Worm (Caenorhabditis elegans) whole organism, L4 larva: Measurements from ENCODE around the gene gro-1.

Experiments used
- D1046.2 ChIP-seq: fragments of 200-800 bp; sonication (Bioruptor generic); IDR thresholded peaks from 2 replicates; pipeline ENCODE4 v1.3.6; 2022; ENCODE audit warnings: missing genetic modification characterization, missing compliant biosample characterization
- F10B5.3 ChIP-seq: sonication (generic microtip); optimal IDR thresholded peaks from 2 replicates; lab custom pipeline; 2016; ENCODE audit warnings: mild to moderate bottlenecking, missing genetic modification characterization, missing compliant biosample characterization
- F26F4.8 ChIP-seq: fragments of 200-800 bp; sonication (Bioruptor generic); conservative IDR thresholded peaks from 2 replicates; pipeline ENCODE4 v1.3.6; 2022; ENCODE audit warnings: missing genetic modification characterization, missing compliant biosample characterization
- R02D3.7 ChIP-seq: fragments of 150-350 bp; sonication (generic microtip); optimal IDR thresholded peaks from 3 replicates; lab custom pipeline; 2014; ENCODE audit warnings: missing biosample characterization, missing genetic modification characterization
- Y5F2A.4 ChIP-seq: fragments of 200-800 bp; sonication (Bioruptor generic); optimal IDR thresholded peaks from 2 replicates; lab custom pipeline; 2018; ENCODE audit warnings: mild to moderate bottlenecking, missing genetic modification characterization, missing compliant biosample characterization
- Y75B8A.6 ChIP-seq: fragments of 200-800 bp; sonication (Bioruptor generic); IDR thresholded peaks from 2 replicates; pipeline ENCODE4 v1.3.6; 2022; ENCODE audit warnings: missing genetic modification reagents, missing genetic modification characterization, missing compliant biosample characterization
- ZK337.2 ChIP-seq: fragments of 200-800 bp; sonication (Bioruptor generic); IDR thresholded peaks from 2 replicates; pipeline ENCODE4 v1.3.6; 2022; ENCODE audit warnings: missing genetic modification reagents, missing genetic modification characterization, missing compliant biosample characterization
- arid-1 ChIP-seq: fragments of 200-800 bp; sonication (Bioruptor generic); conservative IDR thresholded peaks from 2 replicates; pipeline ENCODE4 v1.3.6; 2022; ENCODE audit warnings: missing genetic modification reagents, missing genetic modification characterization, missing compliant biosample characterization
- ceh-20 ChIP-seq: fragments of 200-800 bp; sonication (Bioruptor generic); IDR thresholded peaks from 2 replicates; pipeline ENCODE4 v1.3.6; 2022; ENCODE audit warnings: missing genetic modification reagents, missing genetic modification characterization, missing compliant biosample characterization
- ceh-28 ChIP-seq: fragments of 150-350 bp; optimal IDR thresholded peaks from 2 replicates; lab custom pipeline; 2014; ENCODE audit warnings: missing biosample characterization, missing genetic modification reagents, missing genetic modification characterization
- ceh-32 ChIP-seq: sonication (generic microtip); optimal IDR thresholded peaks from 2 replicates; lab custom pipeline; 2016; ENCODE audit warnings: mild to moderate bottlenecking, missing genetic modification characterization, missing compliant biosample characterization; ENCODE audit not compliant: poor library complexity
- ceh-44 ChIP-seq: fragments of 200-800 bp; sonication (Bioruptor generic); IDR thresholded peaks from 2 replicates; pipeline ENCODE4 v1.3.6; 2022; ENCODE audit warnings: missing genetic modification reagents, missing genetic modification characterization, missing compliant biosample characterization
- ceh-62 ChIP-seq: sonication (generic microtip); optimal IDR thresholded peaks from 2 replicates; lab custom pipeline; 2017; ENCODE audit warnings: missing biosample characterization, missing genetic modification characterization
- ceh-82 ChIP-seq: sonication (generic microtip); optimal IDR thresholded peaks from 2 replicates; lab custom pipeline; 2017; ENCODE audit warnings: missing biosample characterization, missing genetic modification characterization
- cey-2 ChIP-seq: sonication (generic microtip); optimal IDR thresholded peaks from 3 replicates; lab custom pipeline; 2017; ENCODE audit warnings: missing genetic modification characterization, mild to moderate bottlenecking, missing compliant biosample characterization, antibody characterized with exemption, borderline replicate concordance; ENCODE audit not compliant: insufficient read depth
- ctbp-1 ChIP-seq: fragments of 200-800 bp; sonication (Bioruptor generic); IDR thresholded peaks from 2 replicates; pipeline ENCODE4 v1.3.6; 2022; ENCODE audit warnings: missing genetic modification reagents, missing genetic modification characterization, missing compliant biosample characterization
- daf-12 ChIP-seq: fragments of 150-350 bp; optimal IDR thresholded peaks from 2 replicates; lab custom pipeline; 2014; ENCODE audit warnings: missing biosample characterization, missing genetic modification reagents, missing genetic modification characterization
- daf-19 ChIP-seq: fragments of 200-800 bp; sonication (Bioruptor generic); conservative IDR thresholded peaks from 2 replicates; pipeline ENCODE4 v1.3.6; 2022; ENCODE audit warnings: missing genetic modification characterization, missing compliant biosample characterization
- daf-8 ChIP-seq: fragments of 200-800 bp; sonication (Bioruptor generic); IDR thresholded peaks from 2 replicates; pipeline ENCODE4 v1.3.6; 2022; ENCODE audit warnings: missing genetic modification characterization, missing compliant biosample characterization
- dmd-8 ChIP-seq: fragments of 200-800 bp; sonication (Bioruptor generic); IDR thresholded peaks from 2 replicates; pipeline ENCODE4 v1.3.6; 2022; ENCODE audit warnings: missing genetic modification characterization, missing compliant biosample characterization
- dmd-9 ChIP-seq: fragments of 200-800 bp; sonication (Bioruptor generic); IDR thresholded peaks from 2 replicates; pipeline ENCODE4 v1.3.6; 2022; ENCODE audit warnings: missing genetic modification reagents, missing genetic modification characterization, missing compliant biosample characterization
- dve-1 ChIP-seq: sonication (generic microtip); optimal IDR thresholded peaks from 2 replicates; lab custom pipeline; 2017; ENCODE audit warnings: antibody characterized with exemption, mild to moderate bottlenecking, missing genetic modification characterization, missing compliant biosample characterization; ENCODE audit not compliant: insufficient read depth
- egl-27 ChIP-seq: sonication (generic microtip); optimal IDR thresholded peaks from 3 replicates; lab custom pipeline; 2017; ENCODE audit warnings: missing biosample characterization, missing genetic modification reagents, missing genetic modification characterization
- hif-1 ChIP-seq, 2 experiments: sonication (generic microtip); optimal IDR thresholded peaks; 2 replicates each; lab custom pipeline; 2016 to 2017; ENCODE audit warnings: missing compliant biosample characterization in 2 of 2, missing genetic modification characterization in 2 of 2, missing genetic modification reagents in 2 of 2, missing genotype in 2 of 2, mild to moderate bottlenecking in 1 of 2
- hlh-11 ChIP-seq: fragments of 200-800 bp; sonication (Bioruptor generic); optimal IDR thresholded peaks from 2 replicates; lab custom pipeline; 2018; ENCODE audit warnings: mild to moderate bottlenecking, missing genetic modification characterization, missing compliant biosample characterization
- hmg-1.1 ChIP-seq: fragments of 200-800 bp; sonication (Bioruptor generic); IDR thresholded peaks from 2 replicates; pipeline ENCODE4 v1.3.6; 2022; ENCODE audit warnings: missing genetic modification reagents, missing genetic modification characterization, missing compliant biosample characterization
- jun-1 ChIP-seq: fragments of 150-350 bp; optimal IDR thresholded peaks from 2 replicates; lab custom pipeline; 2014; ENCODE audit warnings: missing biosample characterization, missing genetic modification reagents, missing genetic modification characterization
- lim-7 ChIP-seq: fragments of 200-800 bp; sonication (Bioruptor generic); IDR thresholded peaks from 2 replicates; pipeline ENCODE4 v1.3.6; 2022; ENCODE audit warnings: missing genetic modification characterization, missing compliant biosample characterization
- lin-13 ChIP-seq: fragments of 150-350 bp; optimal IDR thresholded peaks from 2 replicates; lab custom pipeline; 2014; ENCODE audit warnings: missing biosample characterization, missing genetic modification reagents, missing genetic modification characterization
- lin-15B ChIP-seq: fragments of 150-350 bp; sonication (generic microtip); optimal IDR thresholded peaks from 3 replicates; lab custom pipeline; 2014; ENCODE audit warnings: missing biosample characterization, missing genetic modification characterization
- lin-29 ChIP-seq: fragments of 200-800 bp; sonication (Bioruptor generic); IDR thresholded peaks from 2 replicates; pipeline ENCODE4 v1.3.6; 2022; ENCODE audit warnings: missing genetic modification reagents, missing genetic modification characterization, missing compliant biosample characterization
- lin-39 ChIP-seq: fragments of 150-350 bp; optimal IDR thresholded peaks from 2 replicates; lab custom pipeline; 2014; ENCODE audit warnings: missing biosample characterization, missing genetic modification reagents, missing genetic modification characterization
- madf-5 ChIP-seq, 2 experiments: fragments of 200-800 bp; sonication (Bioruptor generic); IDR thresholded peaks; 2 replicates each; pipeline ENCODE4 v1.3.6; 2022; ENCODE audit warnings: missing compliant biosample characterization in 2 of 2, missing genetic modification characterization in 2 of 2
- mes-2 ChIP-seq: sonication (generic microtip); optimal IDR thresholded peaks from 2 replicates; lab custom pipeline; 2016; ENCODE audit warnings: missing genotype, mild to moderate bottlenecking, missing genetic modification characterization, missing compliant biosample characterization; ENCODE audit not compliant: poor library complexity, severe bottlenecking
- nhr-10 ChIP-seq: fragments of 150-350 bp; optimal IDR thresholded peaks from 2 replicates; lab custom pipeline; 2014; ENCODE audit warnings: missing biosample characterization, missing genetic modification characterization
- nhr-11 ChIP-seq: fragments of 150-350 bp; optimal IDR thresholded peaks from 2 replicates; lab custom pipeline; 2014; ENCODE audit warnings: missing biosample characterization, missing genetic modification characterization
- nhr-25 ChIP-seq: sonication (generic microtip); optimal IDR thresholded peaks from 2 replicates; lab custom pipeline; 2017; ENCODE audit warnings: missing genetic modification characterization, mild to moderate bottlenecking, missing compliant biosample characterization, antibody characterized with exemption, moderate library complexity, borderline replicate concordance; ENCODE audit not compliant: insufficient read depth
- nhr-41 ChIP-seq: fragments of 200-800 bp; sonication (Bioruptor generic); IDR thresholded peaks from 2 replicates; pipeline ENCODE4 v1.3.6; 2022; ENCODE audit warnings: missing genetic modification reagents, missing genetic modification characterization, missing compliant biosample characterization
- nhr-48 ChIP-seq: sonication (generic microtip); optimal IDR thresholded peaks from 2 replicates; lab custom pipeline; 2016; ENCODE audit warnings: mild to moderate bottlenecking, missing genetic modification characterization, missing compliant biosample characterization
- nhr-76 ChIP-seq: fragments of 150-350 bp; optimal IDR thresholded peaks from 2 replicates; lab custom pipeline; 2014; ENCODE audit warnings: missing biosample characterization, missing genetic modification characterization
- set-16 ChIP-seq: fragments of 200-800 bp; sonication (Bioruptor generic); IDR thresholded peaks from 2 replicates; pipeline ENCODE4 v1.3.6; 2022; ENCODE audit warnings: missing genetic modification reagents, missing genetic modification characterization, missing compliant biosample characterization
- snpc-4 ChIP-seq: fragments of 150-350 bp; optimal IDR thresholded peaks from 2 replicates; lab custom pipeline; 2014; ENCODE audit warnings: missing biosample characterization, missing genetic modification characterization
- tra-1 ChIP-seq: fragments of 200-800 bp; sonication (Bioruptor generic); IDR thresholded peaks from 2 replicates; pipeline ENCODE4 v1.3.6; 2022; ENCODE audit warnings: missing genetic modification reagents, missing genetic modification characterization, missing compliant biosample characterization
- unc-130 ChIP-seq: sonication (generic microtip); optimal IDR thresholded peaks from 2 replicates; lab custom pipeline; 2016; ENCODE audit warnings: missing genetic modification reagents, missing genetic modification characterization, missing compliant biosample characterization
- unc-62 ChIP-seq, 3 experiments: fragments of 150-350 bp in 1 of 3; sonication (generic microtip); optimal IDR thresholded peaks in 2 of 3; peaks in 1 of 3; 1 replicate in 1 of 3; 2 replicates in 2 of 3; lab custom pipeline; 2014 to 2017; ENCODE audit warnings: missing biosample characterization in 3 of 3, missing genetic modification characterization in 3 of 3, missing genetic modification reagents in 3 of 3, missing genotype in 1 of 3
- zfp-2 ChIP-seq: sonication (generic microtip); optimal IDR thresholded peaks from 2 replicates; lab custom pipeline; 2016; ENCODE audit warnings: mild to moderate bottlenecking, missing genetic modification characterization, missing compliant biosample characterization
- zfp-3 ChIP-seq: fragments of 200-800 bp; sonication (Bioruptor generic); conservative IDR thresholded peaks from 2 replicates; pipeline ENCODE4 v1.3.6; 2022; ENCODE audit warnings: missing genetic modification reagents, missing genetic modification characterization, missing compliant biosample characterization
- zip-11 ChIP-seq: fragments of 200-800 bp; sonication (Bioruptor generic); IDR thresholded peaks from 2 replicates; pipeline ENCODE4 v1.3.6; 2022; ENCODE audit warnings: missing genetic modification characterization, missing compliant biosample characterization
- ztf-11 ChIP-seq: fragments of 150-350 bp; optimal IDR thresholded peaks from 2 replicates; lab custom pipeline; 2014; ENCODE audit warnings: missing biosample characterization, missing genetic modification characterization

The gro-1 gene

ce11 chrIII:5294867-5295266, 30.0 kb downstream of the gro-1 start (continued):
- TF ChIP-seq lin-29 (GFP tag; lab: Robert Waterston, UW) (0 out of 2 replicates have a peak, but pooled peaks have one; percentile 39), Y75B8A.6 (0 out of 2 replicates have a peak, but pooled peaks have one; percentile 80), Y5F2A.4 (GFP tag; lab: Kevin White, UChicago) (peak; percentile 74), arid-1 (GFP tag; lab: Robert Waterston, UW) (peak; percentile 90), nhr-10 (no peak), snpc-4 (tag; lab: Kevin White, UChicago) (no peak), ceh-20 (GFP tag; lab: Robert Waterston, UW) (peak; percentile 71; the same call in 1 of the 2 replicates), jun-1 (tag; lab: Kevin White, UChicago) (no peak), ztf-11 (tag; lab: Kevin White, UChicago) (no peak), cey-2 (tag; lab: Kevin White, UChicago) (no peak), ceh-82 (tag; lab: Kevin White, UChicago) (no peak), daf-12 (tag; lab: Kevin White, UChicago) (no peak), hif-1 (tag; optimal IDR thresholded peaks at IDR 0.05; lab: Kevin White, UChicago) (peak; percentile 2 to 56), nhr-76 (tag; lab: Kevin White, UChicago) (no peak), hmg-1.1 (GFP tag; lab: Robert Waterston, UW) (peak; percentile 86), set-16 (GFP tag; lab: Robert Waterston, UW) (no peak), ctbp-1 (peak; percentile 76), dmd-9 (GFP tag; lab: Robert Waterston, UW) (peak; percentile 65; the same call in 1 of the 2 replicates), madf-5 (GFP tag; IDR thresholded peaks at IDR 0.05; lab: Robert Waterston, UW) (peak; percentile 15 to 75; a peak in 2 of 4 replicates), mes-2 (tag; lab: Kevin White, UChicago) (peak; percentile 68), nhr-11 (tag; lab: Kevin White, UChicago) (peak; percentile 44), unc-62 (GFP tag; optimal IDR thresholded peaks at IDR 0.05 in 1 of 2; lab: Kevin White, UChicago) (peak in 1 of 2 experiments; percentile 27), unc-62 (tag; optimal IDR thresholded peaks at IDR 0.05; lab: Kevin White, UChicago) (no peak), D1046.2 (GFP tag; lab: Robert Waterston, UW) (peak; percentile 81), nhr-25 (tag; lab: Kevin White, UChicago) (no peak), ceh-28 (tag; lab: Kevin White, UChicago) (no peak), zip-11 (GFP tag; lab: Robert Waterston, UW) (peak; percentile 58; the same call in 1 of the 2 replicates), unc-130 (GFP tag; lab: Kevin White, UChicago) (peak; percentile 78), nhr-48 (tag; lab: Kevin White, UChicago) (peak; percentile 39), lin-15B (no peak), ZK337.2 (GFP tag; lab: Robert Waterston, UW) (peak; percentile 86), dmd-8 (GFP tag; lab: Robert Waterston, UW) (peak; percentile 97), R02D3.7 (tag; lab: Kevin White, UChicago) (peak; percentile 3), tra-1 (GFP tag; lab: Robert Waterston, UW) (peak; percentile 89; the same call in 1 of the 2 replicates), F26F4.8 (peak; percentile 93), egl-27 (tag; lab: Kevin White, UChicago) (no peak), lim-7 (peak; percentile 96), lin-13 (GFP tag; lab: Kevin White, UChicago) (no peak), zfp-2 (peak; percentile 35), daf-19 (GFP tag; lab: Robert Waterston, UW) (peak; percentile 92), ceh-44 (GFP tag; lab: Robert Waterston, UW) (peak; percentile 85; the same call in 1 of the 2 replicates), daf-8 (GFP tag; lab: Robert Waterston, UW) (no peak), zfp-3 (GFP tag; lab: Robert Waterston, UW) (peak; percentile 79), F10B5.3 (tag; lab: Kevin White, UChicago) (peak; percentile 41), nhr-41 (GFP tag; lab: Robert Waterston, UW) (peak; percentile 65; the same call in 1 of the 2 replicates), ceh-32 (tag; lab: Kevin White, UChicago) (peak; percentile 22), dve-1 (tag; lab: Kevin White, UChicago) (peak; percentile 50), lin-39 (tag; lab: Kevin White, UChicago) (no peak), hlh-11 (tag; lab: Kevin White, UChicago) (no peak), ceh-62 (no peak)
